Fruit fly (Drosophila melanogaster): Measurements from ENCODE around the gene CG42818.

CG42818 gene

dm6 chr2L:16272730-16273129 lies 31.0 kb downstream of the CG42818 start (continued):
- peak; percentile 21 for TF ChIP-seq CG1529 (GFP tag; optimal IDR thresholded peaks at IDR 0.05)
- TF ChIP-seq exex (tag; optimal IDR thresholded peaks at IDR 0.05): peak; percentile 29
- TF ChIP-seq CG10543 (GFP tag; optimal IDR thresholded peaks at IDR 0.05): peak; percentile 77
- peak; percentile 48 for TF ChIP-seq CG4328 (GFP tag; optimal IDR thresholded peaks at IDR 0.05)
- TF ChIP-seq mirr (GFP tag; optimal IDR thresholded peaks at IDR 0.05): peak; percentile 56
- TF ChIP-seq gem (tag; optimal IDR thresholded peaks at IDR 0.05): peak; percentile 22
- TF ChIP-seq gro (GFP tag; optimal IDR thresholded peaks at IDR 0.05): no peak
- peak; percentile 27 for TF ChIP-seq twi (tag; optimal IDR thresholded peaks at IDR 0.05)
- TF ChIP-seq CG8290 (GFP tag; optimal IDR thresholded peaks at IDR 0.05): no peak
- peak in 1 of 2 experiments; percentile 49 for TF ChIP-seq CG8290 (tag; optimal IDR thresholded peaks at IDR 0.05)
- peak; percentile 44 for TF ChIP-seq CG2875 (GFP tag; optimal IDR thresholded peaks at IDR 0.05)
- TF ChIP-seq CG17328 (GFP tag; IDR thresholded peaks at IDR 0.05): 0 out of 2 replicates have a peak, but pooled peaks have one; percentile 31
- no peak; the same call in 2 of the 3 replicates for TF ChIP-seq B-H1 (GFP tag; IDR thresholded peaks at IDR 0.05)
- TF ChIP-seq CG7556 (GFP tag; optimal IDR thresholded peaks at IDR 0.05): peak; percentile 22
- peak; percentile 67 for TF ChIP-seq CG15514 (GFP tag; optimal IDR thresholded peaks at IDR 0.05)
- no peak for TF ChIP-seq en (GFP tag; optimal IDR thresholded peaks at IDR 0.05)
- peak in 1 of 2 experiments; percentile 30 for TF ChIP-seq Pdp1 (GFP tag; optimal IDR thresholded peaks at IDR 0.05)
- TF ChIP-seq CG11247 (GFP tag; IDR thresholded peaks at IDR 0.05): peak; percentile 23; the same call in 1 of the 2 replicates
- peak; percentile 15 for TF ChIP-seq HLHmδ (GFP tag; optimal IDR thresholded peaks at IDR 0.05)
- TF ChIP-seq CG11504 (tag; optimal IDR thresholded peaks at IDR 0.05): peak; percentile 18
- TF ChIP-seq crol (GFP tag; IDR thresholded peaks at IDR 0.05): no peak
- no peak for TF ChIP-seq tio (GFP tag; optimal IDR thresholded peaks at IDR 0.05)
- peak; percentile 46 for TF ChIP-seq BtbVII (GFP tag; optimal IDR thresholded peaks at IDR 0.05)
- no peak for TF ChIP-seq chif (GFP tag; optimal IDR thresholded peaks at IDR 0.05)
- TF ChIP-seq pfk (GFP tag; optimal IDR thresholded peaks at IDR 0.05): peak; percentile 71
- TF ChIP-seq CG14860 (GFP tag; IDR thresholded peaks at IDR 0.05; ENCODE audit: partially characterized antibody): no peak
- peak; percentile 19 for TF ChIP-seq CG3281 (GFP tag; optimal IDR thresholded peaks at IDR 0.05)
- TF ChIP-seq mam (GFP tag; optimal IDR thresholded peaks at IDR 0.05): no peak
- peak; percentile 26 for TF ChIP-seq CG9727 (GFP tag; optimal IDR thresholded peaks at IDR 0.05)
- TF ChIP-seq ATbp (GFP tag; optimal IDR thresholded peaks at IDR 0.05): peak; percentile 83
- TF ChIP-seq Dp (GFP tag; optimal IDR thresholded peaks at IDR 0.05): no peak
- peak; percentile 9 for TF ChIP-seq CG12659 (GFP tag; optimal IDR thresholded peaks at IDR 0.05)
- TF ChIP-seq CG17568 (GFP tag; optimal IDR thresholded peaks at IDR 0.05): peak; percentile 49
- peak; percentile 8 for TF ChIP-seq Fer3 (tag; optimal IDR thresholded peaks at IDR 0.05)
- no peak for TF ChIP-seq CG12744 (GFP tag; optimal IDR thresholded peaks at IDR 0.05)
- TF ChIP-seq CG2712 (tag; optimal IDR thresholded peaks at IDR 0.05): peak; percentile 2
- TF ChIP-seq tll (GFP tag; optimal IDR thresholded peaks at IDR 0.05): no peak
- peak; percentile 80 for TF ChIP-seq lab (GFP tag; optimal IDR thresholded peaks at IDR 0.05)
- TF ChIP-seq CG17359 (tag; optimal IDR thresholded peaks at IDR 0.05): peak; percentile 28
- TF ChIP-seq fd102C (GFP tag; optimal IDR thresholded peaks at IDR 0.05): no peak
- peak; percentile 13 for TF ChIP-seq CG13424 (tag; optimal IDR thresholded peaks at IDR 0.05)
- no peak for TF ChIP-seq zen (tag; optimal IDR thresholded peaks at IDR 0.05)
- TF ChIP-seq Ada2b (GFP tag; IDR thresholded peaks at IDR 0.05): 0 out of 2 replicates have a peak, but pooled peaks have one; percentile 6
- TF ChIP-seq CG2678 (tag; optimal IDR thresholded peaks at IDR 0.05): peak; percentile 52
- peak; percentile 48 for TF ChIP-seq CG17912 (GFP tag; optimal IDR thresholded peaks at IDR 0.05)
- TF ChIP-seq Adf1 (GFP tag; IDR thresholded peaks at IDR 0.05): peak; percentile 41; the same call in 1 of the 2 replicates
- TF ChIP-seq CG9215 (GFP tag; IDR thresholded peaks at IDR 0.05): no peak
- peak; percentile 30 for TF ChIP-seq CG31365 (tag; optimal IDR thresholded peaks at IDR 0.05)
- TF ChIP-seq Blimp-1 (GFP tag; optimal IDR thresholded peaks at IDR 0.05): peak; percentile 29
